Fruit fly (Drosophila melanogaster): ENCODE data around the gene Cpr65Ax2.
"Not testable (repeated sequence)": the region's sequence is repeated elsewhere in the genome, so short reads cannot be mapped to it uniquely, and the experiment has no call there.

Gene Cpr65Ax2

DNA sequence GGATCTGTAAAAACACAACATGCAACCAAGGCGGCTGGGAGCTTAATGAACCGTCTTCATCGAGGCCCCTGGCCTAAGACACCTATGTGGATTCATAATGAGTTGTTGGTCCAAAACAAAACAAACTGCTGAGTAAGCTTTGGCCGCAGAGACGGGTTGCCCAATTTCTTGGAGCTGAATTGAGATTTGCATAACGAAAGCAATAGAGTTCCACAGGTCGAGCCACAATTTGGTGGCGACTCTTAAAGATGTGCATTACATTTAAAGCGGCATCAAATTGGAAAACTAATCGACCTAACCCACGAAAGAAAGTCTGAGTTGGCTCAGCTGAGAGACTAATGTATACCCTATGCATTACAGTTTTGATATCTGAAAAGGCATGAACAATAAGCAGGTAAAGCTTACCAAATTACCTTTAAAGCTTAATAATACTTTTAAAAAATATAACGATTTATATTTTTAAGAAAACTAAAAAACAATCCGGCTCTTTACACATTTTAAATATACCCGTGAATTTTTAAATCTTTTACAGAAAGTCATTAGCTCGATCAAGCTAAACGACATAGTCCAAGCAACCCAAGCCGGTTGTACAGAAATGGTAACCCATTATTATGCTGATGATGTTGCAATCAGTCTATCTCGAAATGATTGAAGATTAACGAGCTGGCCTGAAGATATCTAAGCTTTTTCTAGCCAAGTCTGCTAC lies 6.8 kb upstream of the Cpr65Ax2 start, which contains the start of gene CG13297:
CG13297 (minus strand) TSS at position 51 of the 706 bp plus-strand sequence.
- peak; percentile 15 for TF ChIP-seq noc (tag; optimal IDR thresholded peaks at IDR 0.05)

DNA sequence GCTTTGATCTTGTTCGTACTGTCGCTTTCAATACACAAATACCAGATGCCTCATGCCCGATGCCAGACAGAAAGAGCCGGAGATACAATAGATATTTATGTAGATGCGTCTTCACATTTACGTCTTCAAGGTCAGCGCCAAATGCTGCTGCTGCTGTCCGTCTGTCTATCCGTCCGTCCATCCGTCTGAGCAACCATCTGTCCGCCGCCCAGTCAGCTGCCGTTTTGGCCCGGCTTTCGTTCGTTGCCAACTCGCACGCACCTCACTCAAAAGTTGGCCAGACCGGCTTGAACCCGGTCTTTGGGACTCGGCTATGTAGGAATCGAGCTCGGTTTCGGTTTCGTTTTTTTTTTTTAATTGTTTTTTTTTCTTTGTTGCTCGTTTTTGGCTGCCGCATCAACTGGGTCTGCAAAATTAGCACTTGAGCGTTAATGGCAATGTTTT lies 4.3 kb upstream of the Cpr65Ax2 start:
- no peak for TF ChIP-seq noc (tag; optimal IDR thresholded peaks at IDR 0.05)

DNA sequence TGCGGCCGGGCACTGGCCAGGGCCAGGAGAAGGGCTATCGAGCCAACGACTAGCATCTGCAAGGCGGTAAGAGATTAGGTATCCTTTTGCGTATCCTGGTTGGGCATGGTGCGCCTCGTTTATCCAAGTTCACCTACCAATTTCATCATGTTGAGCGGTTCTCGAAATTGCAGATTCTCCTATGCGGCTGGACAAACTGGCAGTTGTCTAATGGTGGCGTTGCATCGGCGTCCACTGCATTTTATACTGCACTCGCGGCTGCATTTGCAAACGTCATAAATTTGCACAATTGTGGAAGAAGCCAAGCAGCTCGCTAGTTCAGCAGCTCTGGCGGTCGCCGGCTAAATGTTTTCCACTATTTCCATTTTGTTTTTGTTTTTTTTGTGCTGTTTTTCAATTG lies 1.9 kb upstream of the Cpr65Ax2 start, which contains the start of gene Acp65Aa:
Acp65Aa (minus strand) TSS at position 215 of the 400 bp plus-strand sequence.
- TF ChIP-seq noc (tag; optimal IDR thresholded peaks at IDR 0.05), result no peak

DNA sequence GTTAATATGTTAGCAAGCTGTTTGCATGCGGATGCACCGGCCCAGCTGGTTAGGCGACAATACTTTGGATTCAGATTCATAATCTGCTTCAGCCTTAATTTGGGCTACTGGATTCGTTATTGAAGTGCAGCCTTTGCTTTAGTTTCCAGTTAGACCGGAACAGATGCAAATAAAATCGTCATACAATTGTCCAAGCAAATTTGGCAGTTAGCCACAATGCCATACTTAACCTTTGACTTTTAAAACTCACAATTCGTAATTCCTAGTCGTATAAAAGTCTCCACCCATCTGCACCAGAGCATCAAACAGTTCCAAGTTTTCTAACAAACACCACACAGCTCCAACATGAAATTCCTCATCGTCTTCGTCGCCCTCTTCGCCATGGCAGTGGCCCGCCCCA lies 1.4 kb downstream of the Cpr65Ax2 start, which contains the start of gene Lcp65Ab1:
Lcp65Ab1 (plus strand) TSS at position 301 of the 400 bp plus-strand sequence.
- not testable (repeated sequence) for TF ChIP-seq noc (tag; optimal IDR thresholded peaks at IDR 0.05)

DNA sequence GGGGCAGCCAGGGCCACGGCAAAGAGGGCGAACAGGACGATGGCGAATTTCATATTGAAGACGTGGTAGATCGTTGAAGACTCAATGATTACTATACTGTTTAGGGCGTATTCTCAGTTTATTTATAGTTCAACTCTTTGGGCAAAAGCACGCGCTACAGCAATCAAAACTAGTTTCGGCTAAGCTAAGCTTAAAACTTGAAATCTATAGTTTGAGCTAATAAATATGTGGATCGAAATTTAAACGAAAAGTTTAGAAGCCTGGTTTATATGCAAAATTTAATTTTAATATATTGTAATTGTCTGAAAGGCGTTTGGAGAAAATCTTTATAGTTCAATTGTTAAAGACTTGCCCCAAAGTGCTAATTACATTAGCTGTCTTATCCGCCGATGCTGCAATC lies 2.8 kb downstream of the Cpr65Ax2 start, which contains the start of gene Cpr65Ax1:
Cpr65Ax1 (minus strand) TSS at position 101 of the 400 bp plus-strand sequence.
- TF ChIP-seq noc (tag; optimal IDR thresholded peaks at IDR 0.05), result not testable (repeated sequence)

DNA sequence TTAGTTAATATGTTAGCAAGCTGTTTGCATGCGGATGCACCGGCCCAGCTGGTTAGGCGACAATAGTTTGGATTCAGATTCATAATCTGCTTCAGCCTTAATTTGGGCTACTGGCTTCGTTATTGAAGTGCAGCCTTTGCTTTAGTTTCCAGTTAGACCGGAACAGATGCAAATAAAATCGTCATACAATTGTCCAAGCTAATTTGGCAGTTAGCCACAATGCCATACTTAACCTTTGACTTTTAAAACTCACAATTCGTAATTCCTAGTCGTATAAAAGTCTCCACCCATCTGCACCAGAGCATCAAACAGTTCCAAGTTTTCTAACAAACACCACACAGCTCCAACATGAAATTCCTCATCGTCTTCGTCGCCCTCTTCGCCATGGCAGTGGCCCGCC lies 4.3 kb downstream of the Cpr65Ax2 start, which contains the start of gene Lcp65Ab2:
Lcp65Ab2 (plus strand) TSS at position 301 of the 400 bp plus-strand sequence.
- TF ChIP-seq noc (tag; optimal IDR thresholded peaks at IDR 0.05), result not testable (repeated sequence)

DNA sequence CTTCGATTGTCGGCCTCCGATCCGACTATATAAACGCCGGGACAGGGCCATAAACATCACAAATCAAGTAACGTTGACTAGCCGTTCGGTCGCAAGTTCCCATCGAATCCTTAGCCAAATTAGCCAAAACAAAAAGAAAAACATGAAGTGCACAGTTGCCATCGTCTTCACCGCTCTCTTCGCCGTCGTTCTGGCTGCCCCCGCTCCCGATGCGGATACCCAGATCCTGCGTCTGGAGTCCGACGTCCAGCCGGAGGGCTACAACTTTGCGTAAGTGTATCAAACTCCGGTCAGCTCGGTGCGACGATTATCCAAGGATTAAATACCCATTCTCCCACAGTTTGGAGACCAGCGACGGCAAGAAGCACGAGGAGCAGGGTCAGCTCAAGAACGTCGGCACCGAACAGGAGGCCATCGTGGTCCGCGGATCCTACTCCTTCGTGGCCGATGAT lies 5.9 kb downstream of the Cpr65Ax2 start, which contains the start of gene Lcp65Ac:
Lcp65Ac (plus strand) TSS at position 51 of the 452 bp plus-strand sequence.
- TF ChIP-seq noc (tag; optimal IDR thresholded peaks at IDR 0.05), result no peak

DNA sequence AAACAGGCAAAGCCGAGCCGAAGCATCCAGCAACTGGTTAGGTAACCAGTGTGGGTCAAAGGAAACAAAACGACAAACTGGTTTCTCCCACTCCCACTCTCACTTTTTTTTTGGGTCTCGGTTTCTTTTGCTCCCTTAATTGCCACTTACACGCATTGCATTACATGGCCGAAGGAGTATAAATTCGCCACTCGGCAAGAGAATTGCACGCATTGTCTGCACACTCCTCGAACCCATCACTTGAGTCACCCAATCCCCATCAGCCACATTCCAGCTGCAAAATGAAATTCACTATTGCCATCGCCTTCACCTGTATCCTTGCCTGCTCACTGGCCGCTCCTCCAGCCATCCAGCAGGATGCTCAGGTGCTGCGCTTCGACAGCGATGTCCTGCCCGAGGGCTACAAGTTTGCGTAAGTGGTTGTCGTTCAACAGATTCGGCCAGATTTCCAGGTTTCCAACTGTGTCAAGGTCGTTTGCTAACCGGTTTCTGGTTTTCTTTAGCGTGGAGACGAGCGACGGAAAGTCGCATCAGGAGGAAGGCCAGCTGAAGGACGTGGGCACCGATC lies 7.4 kb downstream of the Cpr65Ax2 start, which contains the start of gene Lcp65Ad:
Lcp65Ad (plus strand) TSS at position 208 of the 568 bp plus-strand sequence.
- no peak for TF ChIP-seq noc (tag; optimal IDR thresholded peaks at IDR 0.05)

DNA sequence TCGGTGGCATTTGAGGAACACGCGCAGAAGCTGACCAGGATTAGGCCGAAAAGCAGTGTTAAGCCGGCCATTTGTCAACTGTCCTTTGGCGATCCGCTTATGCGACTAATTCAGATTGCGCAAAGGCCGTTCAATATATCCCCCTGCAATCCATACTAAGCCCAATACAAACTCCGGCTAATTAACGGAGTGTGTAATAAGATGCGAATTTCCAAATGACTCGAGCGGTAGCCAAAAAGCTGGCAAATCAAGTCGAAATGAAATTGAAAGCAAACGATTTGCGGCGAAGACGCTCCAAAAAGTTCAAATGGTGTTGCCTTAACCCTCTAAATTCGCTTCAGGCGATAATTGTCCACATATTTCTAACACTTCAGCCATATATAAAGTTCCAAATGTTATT lies 8.3 kb downstream of the Cpr65Ax2 start, which contains the start of gene Cpr65Aw:
Cpr65Aw (minus strand) TSS at position 101 of the 400 bp plus-strand sequence.
- no peak for TF ChIP-seq noc (tag; optimal IDR thresholded peaks at IDR 0.05)

DNA sequence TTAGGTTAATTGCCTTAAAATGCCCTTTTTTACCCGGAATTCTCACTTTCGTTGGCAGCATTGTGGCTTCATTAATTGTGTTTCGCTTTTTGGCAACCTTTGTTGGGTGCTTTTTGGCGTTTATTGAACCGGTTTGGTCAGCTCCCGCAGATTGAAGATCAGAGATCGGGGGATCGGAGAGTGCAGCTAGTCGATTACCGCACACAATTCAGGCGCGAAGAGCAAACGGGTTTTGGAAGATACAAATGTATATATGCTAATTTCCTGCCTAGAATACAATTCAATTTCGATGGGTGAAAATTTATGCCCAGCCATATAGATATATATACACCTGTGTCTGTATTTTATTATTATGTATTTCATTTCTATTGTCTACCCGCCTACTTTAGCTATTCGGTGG lies 9.1 kb downstream of the Cpr65Ax2 start:
- TF ChIP-seq noc (tag; optimal IDR thresholded peaks at IDR 0.05), result no peak

DNA sequence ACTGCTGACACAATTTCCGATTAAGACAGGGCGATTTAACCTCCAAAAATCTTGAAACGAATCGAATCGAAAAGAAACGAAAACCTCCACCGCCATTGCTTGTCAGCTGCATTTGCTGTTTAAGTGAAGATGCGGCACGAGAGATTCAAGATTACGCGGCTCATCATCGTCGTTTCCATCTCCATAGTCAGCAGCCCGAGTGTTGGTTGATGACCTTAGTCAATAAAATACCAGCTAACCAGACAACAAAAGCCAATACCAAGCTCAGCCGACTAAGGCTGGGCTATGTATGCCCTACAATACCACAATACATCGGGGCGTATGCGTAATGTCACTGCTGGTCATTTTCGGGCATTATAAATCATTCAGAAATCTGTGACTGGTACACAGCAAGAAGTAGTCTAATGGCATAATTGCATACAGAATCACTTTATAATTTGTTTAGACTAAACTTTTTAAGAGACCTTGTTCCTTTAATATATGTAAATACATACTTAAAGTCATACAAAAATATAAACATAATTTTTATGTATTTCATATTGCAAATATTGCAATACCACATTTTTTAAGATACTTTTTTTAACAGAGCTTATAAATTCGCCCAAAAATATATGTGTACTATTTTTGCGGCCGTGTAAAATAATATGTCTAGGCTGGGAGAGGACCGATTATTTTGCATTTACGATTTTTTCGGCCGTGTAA lies 9.7 kb downstream of the Cpr65Ax2 start:
- no peak for TF ChIP-seq noc (tag; optimal IDR thresholded peaks at IDR 0.05)

DNA sequence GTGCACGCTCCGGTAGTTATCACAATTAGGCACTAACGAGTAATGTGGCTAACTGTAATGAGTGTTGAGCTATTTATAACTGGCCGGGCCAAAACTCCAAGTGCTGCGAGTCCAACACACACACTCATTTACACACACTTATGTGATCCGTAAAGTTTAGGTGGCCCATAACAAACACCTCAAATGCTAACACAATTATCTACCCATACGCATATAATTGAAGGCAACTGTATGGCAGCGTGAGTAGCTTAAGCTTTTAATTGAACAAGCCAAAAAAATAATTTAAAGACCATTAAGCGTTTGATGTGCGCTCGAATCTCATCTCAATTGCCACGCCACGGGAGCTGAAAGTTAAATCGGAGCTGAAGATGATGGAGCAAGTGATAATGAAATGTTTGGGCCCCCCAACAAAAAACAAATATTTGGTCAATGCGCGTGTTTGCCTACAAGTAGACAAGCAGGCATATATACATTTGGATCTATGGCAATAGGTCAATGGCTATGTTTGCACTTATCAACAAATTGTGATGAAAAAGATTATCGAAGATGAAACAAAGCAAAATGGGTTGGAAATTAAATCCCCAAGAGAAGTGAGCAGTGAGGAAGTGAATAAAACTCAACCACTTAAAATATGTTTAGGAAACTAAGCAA lies 10.6 kb downstream of the Cpr65Ax2 start, which contains the start of gene Cpr65Av:
Cpr65Av (minus strand) TSS at position 51 of the 651 bp plus-strand sequence.
- TF ChIP-seq noc (tag; optimal IDR thresholded peaks at IDR 0.05), result no peak

DNA sequence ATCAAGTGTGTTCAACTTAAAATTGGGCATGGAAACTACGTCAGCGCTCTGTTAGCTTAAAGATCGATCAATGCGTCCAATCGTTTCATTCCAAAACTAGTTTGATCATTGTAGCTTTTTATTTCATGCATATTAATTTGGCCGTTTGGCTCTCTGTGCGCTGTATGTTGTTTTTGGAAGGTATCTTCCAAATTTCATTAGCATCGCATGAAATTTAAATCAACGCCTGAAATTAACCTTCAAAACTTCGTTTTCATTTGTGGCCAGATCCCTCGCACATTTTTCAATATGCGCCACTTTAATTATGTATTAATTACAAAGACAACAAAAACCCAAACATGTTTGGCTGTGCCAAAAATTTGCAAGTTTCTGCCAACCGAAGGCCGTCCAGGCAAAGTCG lies 12.1 kb downstream of the Cpr65Ax2 start:
- no peak for TF ChIP-seq noc (tag; optimal IDR thresholded peaks at IDR 0.05)

DNA sequence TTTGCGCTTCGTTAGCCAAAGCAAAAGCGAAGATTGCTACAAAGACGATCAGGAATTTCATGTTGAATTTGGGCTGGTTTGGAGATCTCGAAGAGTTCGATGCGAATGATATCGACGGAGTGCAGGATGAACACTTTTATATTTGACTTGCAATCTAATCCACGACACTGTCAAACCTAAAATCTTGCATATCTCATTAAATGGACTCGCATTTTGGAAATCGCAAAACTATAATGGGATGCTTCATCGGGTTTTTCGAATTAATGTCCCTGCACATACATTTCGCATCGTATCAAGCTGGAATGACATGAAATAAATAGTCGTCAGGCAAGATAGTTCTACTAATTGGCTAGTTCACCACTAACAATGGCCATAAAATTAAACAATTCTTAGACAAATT lies 12.6 kb downstream of the Cpr65Ax2 start, which contains the start of gene Lcp65Ae:
Lcp65Ae (minus strand) TSS at position 101 of the 400 bp plus-strand sequence.
- TF ChIP-seq noc (tag; optimal IDR thresholded peaks at IDR 0.05), result no peak

DNA sequence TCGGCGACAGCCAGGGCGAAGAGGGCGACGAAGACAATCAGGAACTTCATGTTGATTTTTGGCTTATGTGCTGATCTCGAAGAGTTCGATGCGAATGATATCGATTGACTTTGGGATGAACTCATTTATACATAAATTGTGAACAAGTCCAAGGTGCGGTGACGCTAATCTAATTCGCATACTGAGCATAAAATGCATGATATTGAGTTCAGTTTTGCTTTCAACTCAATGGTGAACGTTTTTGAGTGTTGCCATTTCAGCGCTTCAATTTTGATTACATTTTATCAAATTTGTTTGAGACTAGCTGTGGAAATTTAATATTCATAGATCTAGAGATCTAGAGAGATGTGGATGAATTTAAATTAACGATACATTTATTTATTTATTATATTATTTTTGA lies 14.0 kb downstream of the Cpr65Ax2 start, which contains the start of gene Lcp65Af:
Lcp65Af (minus strand) TSS at position 101 of the 400 bp plus-strand sequence.
- no peak for TF ChIP-seq noc (tag; optimal IDR thresholded peaks at IDR 0.05)
